Fruit fly (Drosophila melanogaster): ENCODE measurements around the gene Sap47.

Sap47 gene

DNA sequence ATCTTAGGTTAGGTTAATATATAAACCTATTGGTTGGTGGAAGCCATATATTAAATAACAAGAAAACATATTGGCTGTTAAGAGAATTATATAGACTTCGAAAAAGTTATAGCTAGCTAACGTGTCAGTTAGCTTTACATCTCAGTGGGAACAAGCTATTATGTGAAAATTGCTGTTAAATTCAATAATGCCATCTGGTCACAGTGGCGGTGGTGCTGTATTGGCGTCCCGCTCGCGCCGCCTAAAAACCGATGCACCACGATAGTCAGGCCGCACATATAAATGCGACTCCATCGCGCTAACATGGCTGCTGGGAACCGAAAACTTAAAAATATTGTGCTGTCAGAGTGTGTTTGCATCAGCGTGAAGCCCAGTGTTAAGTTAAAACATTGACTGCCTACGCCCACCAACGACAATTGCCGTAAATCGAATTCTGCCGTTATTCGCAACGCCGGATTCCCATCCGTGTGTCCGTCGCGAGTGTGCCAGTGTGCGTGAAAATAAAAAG is 38.1 kb downstream of the Sap47 start, which contains the start of gene Hel89B (continued):
- TF ChIP-seq ranshi (GFP tag; IDR thresholded peaks at IDR 0.05) (no peak), dan (GFP tag; IDR thresholded peaks at IDR 0.05) (no peak), CG31365 (tag; optimal IDR thresholded peaks at IDR 0.05) (no peak), CG6175 (GFP tag; IDR thresholded peaks at IDR 0.05) (no peak), MTF-1 (GFP tag; optimal IDR thresholded peaks at IDR 0.05; ENCODE audit: borderline replicate concordance) (peak; percentile 8), knrl (GFP tag; IDR thresholded peaks at IDR 0.05; ENCODE audit: partially characterized antibody) (no peak), kni (GFP tag; optimal IDR thresholded peaks at IDR 0.05) (no peak), CG4282 (GFP tag; optimal IDR thresholded peaks at IDR 0.05) (no peak), Sry-δ (GFP tag; optimal IDR thresholded peaks at IDR 0.05) (peak; percentile 96), Max (GFP tag; optimal IDR thresholded peaks at IDR 0.05) (peak; percentile 53), sisA (GFP tag; IDR thresholded peaks at IDR 0.05) (no peak), CG12236 (GFP tag; optimal IDR thresholded peaks at IDR 0.05) (no peak), Lpt (GFP tag; optimal IDR thresholded peaks at IDR 0.05) (no peak), Elba2 (GFP tag; optimal IDR thresholded peaks at IDR 0.05) (peak; percentile 47), ro (GFP tag; IDR thresholded peaks at IDR 0.05) (no peak), da (GFP tag; optimal IDR thresholded peaks at IDR 0.05) (no peak), grn (GFP tag; optimal IDR thresholded peaks at IDR 0.05) (no peak), wor (GFP tag; IDR thresholded peaks at IDR 0.05) (no peak), Ptx1 (GFP tag; IDR thresholded peaks at IDR 0.05) (no peak), Deaf1 (tag; optimal IDR thresholded peaks at IDR 0.05) (no peak), NK7.1 (GFP tag; optimal IDR thresholded peaks at IDR 0.05) (peak; percentile 3), hkb (optimal IDR thresholded peaks at IDR 0.05) (peak; percentile 92), hkb (GFP tag; IDR thresholded peaks at IDR 0.05) (no peak), CG12744 (GFP tag; optimal IDR thresholded peaks at IDR 0.05) (peak; percentile 29), chm (GFP tag; IDR thresholded peaks at IDR 0.05) (no peak), Oli (tag; optimal IDR thresholded peaks at IDR 0.05) (peak; percentile 61), jumu (GFP tag; optimal IDR thresholded peaks at IDR 0.05) (peak; percentile 76), hb (GFP tag; IDR thresholded peaks at IDR 0.05; ENCODE audit: partially characterized antibody) (no peak), trh (GFP tag; optimal IDR thresholded peaks at IDR 0.05) (peak; percentile 6), CG12391 (tag; optimal IDR thresholded peaks at IDR 0.05) (peak; percentile 87), cas (GFP tag; IDR thresholded peaks at IDR 0.05) (no peak), Jarid2 (GFP tag; optimal IDR thresholded peaks at IDR 0.05) (peak; percentile 62), Dp (GFP tag; optimal IDR thresholded peaks at IDR 0.05) (no peak), NFAT (GFP tag; IDR thresholded peaks at IDR 0.05) (no peak), YL-1 (GFP tag; optimal IDR thresholded peaks at IDR 0.05) (peak; percentile 33), dati (GFP tag; IDR thresholded peaks at IDR 0.05) (no peak), ttk (GFP tag; IDR thresholded peaks at IDR 0.05) (no peak), CG17568 (GFP tag; optimal IDR thresholded peaks at IDR 0.05) (no peak), lbe (GFP tag; optimal IDR thresholded peaks at IDR 0.05) (no peak), Fer3 (tag; optimal IDR thresholded peaks at IDR 0.05) (peak; percentile 68), MBD-R2 (GFP tag; IDR thresholded peaks at IDR 0.05) (no peak), Oaz (GFP tag; IDR thresholded peaks at IDR 0.05) (no peak), slou (GFP tag; optimal IDR thresholded peaks at IDR 0.05) (peak; percentile 42), gsb-n (tag; optimal IDR thresholded peaks at IDR 0.05) (peak; percentile 63), bab2 (GFP tag; optimal IDR thresholded peaks at IDR 0.05) (peak; percentile 73), D19B (GFP tag; optimal IDR thresholded peaks at IDR 0.05) (no peak), CG4730 (GFP tag; IDR thresholded peaks at IDR 0.05) (no peak), CG14710 (tag; optimal IDR thresholded peaks at IDR 0.05) (peak; percentile 90), CG8478 (optimal IDR thresholded peaks at IDR 0.05) (no peak), al (GFP tag; IDR thresholded peaks at IDR 0.05) (no peak), CG12219 (GFP tag; optimal IDR thresholded peaks at IDR 0.05) (no peak), CG34376 (GFP tag; optimal IDR thresholded peaks at IDR 0.05) (no peak), row (GFP tag; IDR thresholded peaks at IDR 0.05) (no peak)

All from whole organism, embryonic.